Fruit fly (Drosophila melanogaster): ENCODE results near the gene sc.

- TF ChIP-seq ewg (GFP tag; optimal IDR thresholded peaks at IDR 0.05), result no peak
- TF ChIP-seq toy (GFP tag; IDR thresholded peaks at IDR 0.05), result no peak
- no peak for TF ChIP-seq Lpt (GFP tag; optimal IDR thresholded peaks at IDR 0.05)
- TF ChIP-seq hth (optimal IDR thresholded peaks at IDR 0.05), result no peak
- TF ChIP-seq amos (GFP tag; IDR thresholded peaks at IDR 0.05; ENCODE audit: partially characterized antibody), result no peak
- TF ChIP-seq h (optimal IDR thresholded peaks at IDR 0.05), result no peak
- no peak for TF ChIP-seq CG11504 (tag; optimal IDR thresholded peaks at IDR 0.05)
- TF ChIP-seq Ets65A (GFP tag), result no peak
- TF ChIP-seq HLH3B (GFP tag; IDR thresholded peaks at IDR 0.05), result no peak
- TF ChIP-seq repo (GFP tag; optimal IDR thresholded peaks at IDR 0.05), result no peak
- TF ChIP-seq CG16779 (GFP tag; IDR thresholded peaks at IDR 0.05), result no peak
- no peak for TF ChIP-seq chm (GFP tag; IDR thresholded peaks at IDR 0.05)
- TF ChIP-seq CG18599 (GFP tag; optimal IDR thresholded peaks at IDR 0.05), result no peak
- no peak for TF ChIP-seq CG3995 (GFP tag; optimal IDR thresholded peaks at IDR 0.05)
Observed at dm6 chrX:441295-441694, 45.4 kb downstream of the sc start.

All from whole organism, embryonic.